Fruit fly (Drosophila melanogaster): ENCODE data around the gene CG5412.
A peak's percentile ranks its signal among the peaks of the same experiment; 100 is the strongest.

CG5412 gene

dm6 chr3R:20560019-20560667 lies 16.7 kb upstream of the CG5412 start, which contains the start of gene CG15922 (continued):
- no peak for TF ChIP-seq Hey (tag; optimal IDR thresholded peaks at IDR 0.05)
- no peak for TF ChIP-seq sisA (GFP tag; IDR thresholded peaks at IDR 0.05)
- peak; percentile 0 for TF ChIP-seq CG2116 (GFP tag; optimal IDR thresholded peaks at IDR 0.05)
- no peak for TF ChIP-seq knrl (GFP tag; IDR thresholded peaks at IDR 0.05; ENCODE audit: partially characterized antibody)
- TF ChIP-seq slou (GFP tag; optimal IDR thresholded peaks at IDR 0.05), result no peak
- TF ChIP-seq Oaz (GFP tag; IDR thresholded peaks at IDR 0.05), result no peak
- TF ChIP-seq Xrp1 (GFP tag; IDR thresholded peaks at IDR 0.05), result 0 out of 2 replicates have a peak, but pooled peaks have one; percentile 8
- TF ChIP-seq CG12659 (GFP tag; optimal IDR thresholded peaks at IDR 0.05), result peak; percentile 13
- no peak for TF ChIP-seq Dip2 (GFP tag; IDR thresholded peaks at IDR 0.05)
- no peak for TF ChIP-seq ind (GFP tag; optimal IDR thresholded peaks at IDR 0.05)
- no peak for TF ChIP-seq CG6254 (GFP tag; optimal IDR thresholded peaks at IDR 0.05)
- TF ChIP-seq CG9876 (GFP tag; optimal IDR thresholded peaks at IDR 0.05), result no peak
- peak; percentile 6 for TF ChIP-seq CG1233 (GFP tag; optimal IDR thresholded peaks at IDR 0.05)
- no peak for TF ChIP-seq CG11560 (tag; IDR thresholded peaks at IDR 0.05)
- no peak for TF ChIP-seq gsb-n (tag; optimal IDR thresholded peaks at IDR 0.05)
- no peak for TF ChIP-seq CG3407 (GFP tag; optimal IDR thresholded peaks at IDR 0.05)
- no peak for TF ChIP-seq CG16813 (GFP tag; IDR thresholded peaks at IDR 0.05; ENCODE audit: partially characterized antibody)
- no peak for TF ChIP-seq CG1647 (GFP tag; optimal IDR thresholded peaks at IDR 0.05)
- no peak for TF ChIP-seq fd3F (GFP tag; optimal IDR thresholded peaks at IDR 0.05)
- TF ChIP-seq tup (GFP tag; optimal IDR thresholded peaks at IDR 0.05), result no peak
- TF ChIP-seq CG6654 (GFP tag; optimal IDR thresholded peaks at IDR 0.05), result no peak
- TF ChIP-seq dpn (GFP tag; optimal IDR thresholded peaks at IDR 0.05), result peak; percentile 17 to 27
- TF ChIP-seq CG13296 (GFP tag; optimal IDR thresholded peaks at IDR 0.05), result peak; percentile 2
- TF ChIP-seq scrt (GFP tag; optimal IDR thresholded peaks at IDR 0.05), result no peak
- TF ChIP-seq Sry-δ (GFP tag; optimal IDR thresholded peaks at IDR 0.05), result no peak
- TF ChIP-seq CG2712 (tag; optimal IDR thresholded peaks at IDR 0.05), result no peak
- no peak for TF ChIP-seq CG3065 (GFP tag; optimal IDR thresholded peaks at IDR 0.05)
- TF ChIP-seq tx (GFP tag; optimal IDR thresholded peaks at IDR 0.05), result no peak
- TF ChIP-seq CG6689 (GFP tag; IDR thresholded peaks at IDR 0.05), result 0 out of 2 replicates have a peak, but pooled peaks have one; percentile 22
- TF ChIP-seq slbo (GFP tag; IDR thresholded peaks at IDR 0.05), result peak; percentile 58
- no peak for TF ChIP-seq CG30431 (GFP tag; optimal IDR thresholded peaks at IDR 0.05)
- no peak for TF ChIP-seq CG11456 (GFP tag; IDR thresholded peaks at IDR 0.05)
- TF ChIP-seq dmrt11E (tag; optimal IDR thresholded peaks at IDR 0.05), result no peak
- TF ChIP-seq so (GFP tag; IDR thresholded peaks at IDR 0.05), result no peak
- no peak for TF ChIP-seq Opbp (GFP tag; IDR thresholded peaks at IDR 0.05; ENCODE audit: partially characterized antibody)
- no peak for TF ChIP-seq CG18262 (tag; optimal IDR thresholded peaks at IDR 0.05)
- no peak for TF ChIP-seq pnt (GFP tag; optimal IDR thresholded peaks at IDR 0.05)
- peak; percentile 12 for TF ChIP-seq NfI (GFP tag; optimal IDR thresholded peaks at IDR 0.05)
- TF ChIP-seq pb (GFP tag; optimal IDR thresholded peaks at IDR 0.05), result no peak
- TF ChIP-seq chm (GFP tag; IDR thresholded peaks at IDR 0.05), result no peak
- TF ChIP-seq stwl (tag; optimal IDR thresholded peaks at IDR 0.05), result no peak
- no peak for TF ChIP-seq CG12071 (GFP tag; optimal IDR thresholded peaks at IDR 0.05)
- TF ChIP-seq TFAM (GFP tag; optimal IDR thresholded peaks at IDR 0.05), result no peak
- TF ChIP-seq inv (GFP tag; IDR thresholded peaks at IDR 0.05; ENCODE audit: partially characterized antibody), result no peak
- TF ChIP-seq BtbVII (GFP tag; optimal IDR thresholded peaks at IDR 0.05), result no peak
- TF ChIP-seq Tbp (GFP tag; optimal IDR thresholded peaks at IDR 0.05), result no peak
- TF ChIP-seq Elba2 (GFP tag; optimal IDR thresholded peaks at IDR 0.05), result no peak
- 0 out of 2 replicates have a peak, but pooled peaks have one; percentile 13 for TF ChIP-seq unc-4 (GFP tag; IDR thresholded peaks at IDR 0.05; ENCODE audit: partially characterized antibody)
- peak; percentile 11; the same call in 1 of the 2 replicates for TF ChIP-seq Bgb (GFP tag; IDR thresholded peaks at IDR 0.05; ENCODE audit: partially characterized antibody)
- no peak for TF ChIP-seq CG4328 (GFP tag; optimal IDR thresholded peaks at IDR 0.05)

All from whole organism, embryonic.